Worm (Caenorhabditis elegans): ENCODE measurements around the gene T19D12.4.

DNA sequence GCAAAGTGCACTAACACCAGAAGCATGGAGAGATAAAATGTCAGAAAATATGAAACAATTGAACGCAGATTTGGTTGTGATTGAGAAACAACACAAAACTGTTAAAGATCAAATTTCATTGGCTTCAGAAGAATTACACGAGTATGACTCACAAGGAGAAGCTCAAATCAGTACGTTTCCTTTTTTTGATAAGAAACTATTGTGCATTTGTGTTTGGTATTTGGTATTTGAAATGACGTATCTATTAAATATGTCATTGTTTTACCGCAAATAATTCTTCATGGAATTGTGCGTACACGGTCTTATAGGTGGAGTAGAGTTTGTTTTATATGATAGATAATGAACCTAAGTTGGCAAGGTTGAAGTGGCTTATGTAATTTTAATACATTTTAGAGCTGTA, 50.6 kb downstream of the T19D12.4 start:
- no peak for TF ChIP-seq R02D3.7 (tag; optimal IDR thresholded peaks at IDR 0.05)
- TF ChIP-seq mbf-1 (tag; optimal IDR thresholded peaks at IDR 0.05) = no peak
- TF ChIP-seq ztf-11 (tag; optimal IDR thresholded peaks at IDR 0.05) = no peak
- TF ChIP-seq lin-39 (tag; optimal IDR thresholded peaks at IDR 0.05) = no peak

Measured in whole organism, L2 larva.